Worm (Caenorhabditis elegans) whole organism, midembryonic: ENCODE results near the gene mip-2.
A peak's percentile ranks its signal among the peaks of the same experiment; 100 is the strongest.

Source experiments
- T22C8.4 ChIP-seq: fragments of 200-800 bp; sonication (Bioruptor generic); IDR thresholded peaks from 2 replicates; pipeline ENCODE4 v1.3.6; 2022; ENCODE audit warnings: missing genetic modification characterization, missing compliant biosample characterization
- cog-1 ChIP-seq: sonication (generic microtip); optimal IDR thresholded peaks from 2 replicates; lab custom pipeline; 2016; ENCODE audit warnings: missing genetic modification characterization, missing compliant biosample characterization
- flt-1 ChIP-seq: fragments of 200-800 bp; sonication (Bioruptor generic); IDR thresholded peaks from 2 replicates; pipeline ENCODE4 v1.3.6; 2022; ENCODE audit warnings: missing genetic modification characterization, missing compliant biosample characterization
- klf-2 ChIP-seq: fragments of 200-800 bp; sonication (Bioruptor generic); conservative IDR thresholded peaks from 2 replicates; pipeline ENCODE4 v1.3.6; 2022; ENCODE audit warnings: missing genetic modification reagents, missing genetic modification characterization, missing compliant biosample characterization
- med-1 ChIP-seq: sonication (generic microtip); optimal IDR thresholded peaks from 2 replicates; lab custom pipeline; 2017; ENCODE audit warnings: missing genetic modification characterization, mild to moderate bottlenecking, missing compliant biosample characterization, antibody characterized with exemption, missing genetic modification reagents; ENCODE audit not compliant: insufficient read depth
- ref-1 ChIP-seq: fragments of 200-800 bp; sonication (Bioruptor generic); conservative IDR thresholded peaks from 2 replicates; pipeline ENCODE4 v1.3.6; 2022; ENCODE audit warnings: missing genetic modification reagents, missing genetic modification characterization, missing compliant biosample characterization
- tab-1 ChIP-seq: fragments of 200-800 bp; sonication (Bioruptor generic); IDR thresholded peaks from 2 replicates; pipeline ENCODE4 v1.3.6; 2022; ENCODE audit warnings: missing genetic modification characterization, missing compliant biosample characterization
- ztf-23 ChIP-seq: fragments of 200-800 bp; sonication (Bioruptor generic); IDR thresholded peaks from 2 replicates; pipeline ENCODE4 v1.3.6; 2022; ENCODE audit warnings: missing genetic modification reagents, missing genetic modification characterization, missing compliant biosample characterization
- ztf-29 ChIP-seq: fragments of 200-800 bp; sonication (Bioruptor generic); IDR thresholded peaks from 2 replicates; pipeline ENCODE4 v1.3.6; 2022; ENCODE audit warnings: missing genetic modification reagents, missing genetic modification characterization, missing compliant biosample characterization

mip-2 gene

DNA sequence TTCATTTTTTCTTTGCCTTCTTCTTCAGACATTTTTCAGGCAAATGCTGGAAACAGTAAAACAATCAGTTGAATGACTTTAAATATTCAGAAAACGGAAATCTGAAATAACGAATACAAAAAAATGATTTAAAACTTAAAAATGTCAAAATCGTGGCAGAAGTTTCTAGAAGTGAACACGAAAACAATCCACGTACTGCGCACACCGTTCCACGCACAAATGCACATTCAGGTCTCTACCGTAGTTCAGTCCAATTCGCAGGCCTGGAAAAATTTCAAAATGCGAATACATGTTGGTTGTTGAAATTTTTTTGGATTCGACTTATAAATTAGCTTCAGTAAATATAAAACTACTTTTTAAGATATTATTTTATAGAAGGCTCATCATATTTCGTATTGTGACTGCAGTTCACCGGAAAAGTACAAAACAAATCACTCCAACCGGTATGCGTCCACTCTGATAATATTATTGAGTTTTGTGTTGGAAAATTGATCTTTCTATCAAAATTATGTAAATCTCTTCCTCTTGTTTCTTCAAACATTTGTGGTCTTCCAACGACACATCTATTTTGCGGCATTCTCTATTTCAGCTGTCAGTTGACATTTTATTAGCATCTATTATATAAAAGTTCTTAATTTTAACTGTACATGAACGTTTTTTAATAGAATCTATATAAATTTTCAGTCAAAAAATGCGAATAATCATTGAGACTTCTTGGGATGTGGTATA lies at the start of gene mip-2, which contains the start of gene F58G11.4:
TSS of gene mip-2 (minus strand) at position 48 of the 729 bp plus-strand sequence.
TSS of gene F58G11.4 (plus strand) at position 679 of the 729 bp plus-strand sequence.
- TF ChIP-seq cog-1 = no peak
- TF ChIP-seq flt-1 (GFP tag; lab: Robert Waterston, UW) = no peak
- TF ChIP-seq ref-1 (GFP tag; lab: Robert Waterston, UW) = no peak
- no peak for TF ChIP-seq ztf-29 (GFP tag; lab: Robert Waterston, UW)
- TF ChIP-seq klf-2 (GFP tag; lab: Robert Waterston, UW) = no peak
- TF ChIP-seq T22C8.4 = no peak
- no peak for TF ChIP-seq med-1
- TF ChIP-seq ztf-23 (GFP tag; lab: Robert Waterston, UW) = no peak

DNA sequence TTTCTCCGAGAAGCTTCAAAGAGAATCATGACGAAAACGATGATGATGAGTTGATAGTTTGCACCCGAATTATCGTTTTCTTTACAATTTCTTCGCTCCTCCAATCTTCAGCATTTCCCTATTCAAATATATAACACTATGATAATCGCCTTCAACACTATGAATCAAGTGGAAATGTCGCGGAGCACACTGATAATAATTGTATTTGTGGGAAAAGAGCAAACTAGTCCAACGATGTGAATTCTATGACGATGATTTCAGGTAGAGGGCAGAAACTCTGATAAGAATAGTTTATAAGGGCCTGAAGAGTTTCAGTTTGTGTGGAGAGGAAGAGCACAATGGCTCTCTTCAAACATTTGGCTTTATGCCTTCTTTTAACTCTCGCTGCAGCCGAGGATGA lies 44.8 kb upstream of the mip-2 start, which contains the start of gene T01D3.6:
TSS of gene T01D3.6 (plus strand) at position 294 of the 400 bp plus-strand sequence.
- TF ChIP-seq T22C8.4 (no peak), tab-1 (GFP tag; lab: Robert Waterston, UW) (no peak), klf-2 (GFP tag; lab: Robert Waterston, UW) (no peak), ztf-29 (GFP tag; lab: Robert Waterston, UW) (no peak), cog-1 (no peak), flt-1 (GFP tag; lab: Robert Waterston, UW) (no peak), med-1 (no peak), ref-1 (GFP tag; lab: Robert Waterston, UW) (no peak), ztf-23 (GFP tag; lab: Robert Waterston, UW) (no peak)

DNA sequence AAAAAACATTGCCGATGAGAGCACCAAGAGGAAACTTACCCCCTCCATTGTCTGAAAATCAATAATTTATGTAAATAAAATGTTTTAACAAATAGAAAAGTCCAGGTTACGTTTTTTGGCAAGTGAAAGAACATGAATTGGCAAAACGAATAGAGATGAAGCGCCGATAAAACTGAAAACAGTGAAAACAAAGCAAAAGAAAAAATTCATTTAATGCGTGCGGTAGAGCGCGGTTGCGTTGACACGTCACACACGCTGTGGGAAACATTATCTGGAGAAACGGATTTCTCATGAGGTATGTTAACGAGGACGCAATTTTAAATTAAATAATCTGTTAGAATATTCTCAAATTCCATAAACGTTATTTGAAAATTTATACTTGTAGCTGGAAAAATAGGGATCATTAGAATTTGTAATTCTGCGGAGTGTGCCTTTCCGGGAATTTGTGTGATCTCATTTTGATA lies 43.5 kb upstream of the mip-2 start, which contains the start of gene zipt-9:
TSS of gene zipt-9 (minus strand) at position 51 of the 464 bp plus-strand sequence.
- TF ChIP-seq med-1 (no peak), ref-1 (GFP tag; lab: Robert Waterston, UW) (no peak), ztf-23 (GFP tag; lab: Robert Waterston, UW) (peak; percentile 77; the same call in 1 of the 2 replicates), klf-2 (GFP tag; lab: Robert Waterston, UW) (0 out of 2 replicates have a peak, but pooled peaks have one; percentile 68), flt-1 (GFP tag; lab: Robert Waterston, UW) (no peak; the same call in 1 of the 2 replicates), tab-1 (GFP tag; lab: Robert Waterston, UW) (no peak), ztf-29 (GFP tag; lab: Robert Waterston, UW) (no peak), T22C8.4 (0 out of 2 replicates have a peak, but pooled peaks have one; percentile 33), cog-1 (peak; percentile 70)

DNA sequence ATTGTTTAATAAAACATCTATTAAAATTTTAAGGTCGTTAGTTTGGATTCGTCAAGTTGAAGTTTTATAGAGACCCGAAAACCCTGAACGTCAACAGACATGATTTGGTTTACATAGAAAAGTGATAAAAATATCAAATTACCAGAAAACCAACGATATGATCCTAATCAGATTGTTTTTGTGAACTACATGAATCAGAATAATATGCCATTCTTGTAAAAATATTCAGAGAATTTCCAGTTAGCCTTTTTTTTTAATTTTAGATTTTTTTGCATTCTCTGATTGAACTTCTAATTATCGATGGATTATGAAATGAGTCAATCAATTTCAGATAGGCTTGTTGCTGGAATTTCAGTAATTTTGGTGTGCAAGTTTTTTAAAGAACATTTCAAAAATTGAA lies 39.3 kb upstream of the mip-2 start, which contains the start of gene srx-96:
TSS of gene srx-96 (plus strand) at position 301 of the 400 bp plus-strand sequence.
- TF ChIP-seq flt-1 (GFP tag; lab: Robert Waterston, UW) = no peak
- no peak for TF ChIP-seq ztf-29 (GFP tag; lab: Robert Waterston, UW)
- no peak for TF ChIP-seq med-1
- no peak for TF ChIP-seq tab-1 (GFP tag; lab: Robert Waterston, UW)
- TF ChIP-seq T22C8.4 = no peak
- no peak for TF ChIP-seq cog-1
- TF ChIP-seq klf-2 (GFP tag; lab: Robert Waterston, UW) = no peak
- no peak for TF ChIP-seq ref-1 (GFP tag; lab: Robert Waterston, UW)
- no peak for TF ChIP-seq ztf-23 (GFP tag; lab: Robert Waterston, UW)

DNA sequence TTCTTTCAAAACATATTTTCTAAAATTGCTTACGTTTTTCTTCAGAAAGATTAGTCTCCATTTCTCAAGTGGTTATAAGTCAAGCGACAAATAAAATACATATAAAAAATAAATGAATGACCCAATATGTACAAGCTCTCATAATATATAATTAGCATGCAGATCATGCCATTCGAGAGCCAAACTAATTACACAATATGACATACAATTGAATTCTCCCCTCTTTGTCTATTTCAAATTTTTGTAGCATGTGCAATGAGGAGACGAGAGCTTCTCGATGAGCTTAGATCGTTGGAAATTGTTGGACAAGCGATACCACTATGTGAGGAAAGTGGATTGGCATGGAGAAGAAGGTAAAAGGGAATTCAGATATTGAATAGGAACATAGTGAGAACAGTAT lies 35.5 kb upstream of the mip-2 start, which contains the start of gene hlh-34:
TSS of gene hlh-34 (minus strand) at position 101 of the 400 bp plus-strand sequence.
- TF ChIP-seq klf-2 (GFP tag; lab: Robert Waterston, UW) = no peak

DNA sequence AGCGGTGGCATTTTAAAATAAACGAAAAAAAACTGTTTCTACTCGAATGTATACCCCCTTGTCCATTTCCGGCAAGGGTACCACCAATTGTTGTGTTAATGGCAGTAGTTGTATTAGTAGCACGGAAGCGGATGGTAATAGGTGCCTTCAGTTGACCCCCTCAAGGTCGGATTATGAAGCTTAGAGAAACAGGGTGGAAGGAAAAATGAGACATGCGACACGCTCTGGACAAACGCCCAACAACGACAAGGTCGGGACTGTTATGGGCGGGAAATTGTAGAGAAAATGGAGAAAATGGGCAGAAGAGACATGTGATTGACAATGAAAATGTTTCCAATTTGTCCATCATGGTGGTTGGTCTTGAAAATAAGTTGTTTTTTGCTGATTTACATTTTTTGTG lies 32.2 kb upstream of the mip-2 start, which contains the start of gene T01D3.3:
TSS of gene T01D3.3 (plus strand) at position 312 of the 400 bp plus-strand sequence.
- TF ChIP-seq ref-1 (GFP tag; lab: Robert Waterston, UW) (no peak), T22C8.4 (no peak), klf-2 (GFP tag; lab: Robert Waterston, UW) (no peak), ztf-23 (GFP tag; lab: Robert Waterston, UW) (no peak), flt-1 (GFP tag; lab: Robert Waterston, UW) (no peak), med-1 (no peak), ztf-29 (GFP tag; lab: Robert Waterston, UW) (no peak), cog-1 (no peak), tab-1 (GFP tag; lab: Robert Waterston, UW) (no peak)

DNA sequence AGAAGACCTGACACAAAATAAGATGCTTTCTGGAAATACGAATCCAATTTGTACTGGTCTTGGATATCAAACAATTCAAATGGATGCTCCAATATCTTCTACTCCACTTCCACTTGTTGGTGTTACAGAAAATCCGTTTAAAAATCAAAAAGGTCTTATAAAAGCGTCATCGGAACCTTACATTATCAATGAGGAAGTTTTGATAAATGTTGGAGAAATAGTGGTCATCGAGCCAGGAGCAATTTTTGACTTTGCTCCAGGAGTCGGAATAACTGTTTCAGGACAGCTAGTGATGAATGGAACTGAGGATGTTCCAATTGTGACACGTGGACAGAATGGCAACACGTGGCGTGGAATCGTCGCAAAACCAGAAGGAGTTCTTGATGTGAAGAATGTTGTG lies 22.3 kb upstream of the mip-2 start:
- TF ChIP-seq klf-2 (GFP tag; lab: Robert Waterston, UW) (no peak), med-1 (no peak), flt-1 (GFP tag; lab: Robert Waterston, UW) (no peak), cog-1 (no peak), ztf-23 (GFP tag; lab: Robert Waterston, UW) (no peak), ref-1 (GFP tag; lab: Robert Waterston, UW) (no peak), tab-1 (GFP tag; lab: Robert Waterston, UW) (no peak), ztf-29 (GFP tag; lab: Robert Waterston, UW) (no peak), T22C8.4 (no peak)

DNA sequence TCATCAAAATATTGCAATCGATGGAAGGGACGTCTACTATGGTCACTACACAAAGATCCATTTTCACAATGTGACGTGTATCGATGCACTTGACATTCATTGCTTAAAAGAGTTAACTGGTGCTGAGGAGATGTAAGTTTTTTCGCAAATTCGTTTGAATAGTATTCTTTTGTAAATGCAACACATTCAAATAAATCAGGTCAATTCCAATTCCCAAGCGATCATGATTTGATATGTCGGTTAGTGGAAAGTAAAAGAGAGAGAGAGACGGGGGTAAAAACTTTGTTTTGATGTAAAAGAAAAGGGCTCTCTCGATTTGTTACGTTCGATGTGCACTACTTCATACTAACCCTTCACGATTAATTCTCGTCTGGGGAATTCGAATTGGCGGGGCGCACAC lies 18.5 kb upstream of the mip-2 start:
- TF ChIP-seq ztf-23 (GFP tag; lab: Robert Waterston, UW) (no peak), ztf-29 (GFP tag; lab: Robert Waterston, UW) (no peak), flt-1 (GFP tag; lab: Robert Waterston, UW) (no peak), med-1 (no peak)

DNA sequence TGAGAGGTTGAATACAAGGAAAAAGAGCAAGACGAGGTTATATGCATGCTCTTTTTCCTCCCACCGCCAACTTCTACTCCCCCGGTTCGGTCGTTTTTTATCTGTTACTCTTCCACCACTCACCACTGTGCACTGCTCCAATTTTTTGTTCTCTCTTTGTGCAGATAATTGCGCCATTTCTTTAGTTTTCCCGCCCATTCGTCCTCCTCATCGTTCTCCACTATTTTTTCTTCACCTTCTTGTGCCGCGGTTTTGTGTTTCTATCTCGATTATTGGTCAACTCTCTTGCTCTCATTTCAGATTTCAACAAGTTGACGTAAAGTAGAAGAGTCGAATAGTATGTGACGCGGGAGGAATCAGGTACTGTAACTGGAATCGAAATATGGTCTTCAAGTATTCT lies 17.8 kb upstream of the mip-2 start, which contains the start of gene T01D3.1:
TSS of gene T01D3.1 (plus strand) at position 301 of the 400 bp plus-strand sequence.
- no peak for TF ChIP-seq flt-1 (GFP tag; lab: Robert Waterston, UW)
- no peak for TF ChIP-seq cog-1
- TF ChIP-seq ztf-23 (GFP tag; lab: Robert Waterston, UW) = no peak
- no peak for TF ChIP-seq tab-1 (GFP tag; lab: Robert Waterston, UW)
